Worm (Caenorhabditis elegans): ENCODE data around the gene ckb-3.

DNA sequence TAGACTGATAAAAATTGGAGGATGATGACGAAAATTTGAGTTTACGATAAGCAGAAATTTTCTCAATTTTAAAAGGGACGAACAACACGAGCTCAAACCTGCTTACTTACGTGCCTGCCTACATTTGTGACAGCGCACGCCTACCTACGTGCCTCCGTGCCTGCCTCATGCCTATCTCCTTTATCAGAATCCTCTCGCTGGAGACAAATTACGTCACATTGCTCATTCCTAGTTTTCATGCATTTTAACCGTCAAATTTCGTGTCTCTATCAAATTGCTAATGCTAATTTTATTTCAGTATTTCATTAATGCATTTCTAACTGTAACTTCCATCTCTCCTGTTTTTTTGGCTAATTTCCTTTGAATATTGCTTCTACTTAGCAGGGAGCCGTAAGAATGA is 10.7 kb downstream of the ckb-3 start, which contains the start of gene pals-27:
- TF ChIP-seq ref-1 (GFP tag; conservative IDR thresholded peaks at IDR 0.05) (no peak), flt-1 (GFP tag; IDR thresholded peaks at IDR 0.05) (no peak), tab-1 (GFP tag; IDR thresholded peaks at IDR 0.05) (no peak), med-1 (GFP tag; optimal IDR thresholded peaks at IDR 0.05; ENCODE audit: insufficient read depth) (no peak), ztf-23 (GFP tag; IDR thresholded peaks at IDR 0.05) (no peak), T22C8.4 (GFP tag; IDR thresholded peaks at IDR 0.05) (no peak), klf-2 (GFP tag; conservative IDR thresholded peaks at IDR 0.05) (no peak), cog-1 (tag; optimal IDR thresholded peaks at IDR 0.05) (no peak)
